Worm (Caenorhabditis elegans) whole organism, L3 larva: ENCODE measurements around the gene srab-3.

ENCODE experiments used
- R02D3.7 ChIP-seq: fragments of 150-350 bp; optimal IDR thresholded peaks from 2 replicates; lab custom pipeline; 2014; ENCODE audit warnings: missing biosample characterization, missing genetic modification characterization
- ama-1 ChIP-seq: fragments of 150-350 bp; optimal IDR thresholded peaks from 2 replicates; lab custom pipeline; 2018
- ceh-16 ChIP-seq: sonication (generic microtip); optimal IDR thresholded peaks from 2 replicates; lab custom pipeline; 2017; ENCODE audit warnings: missing biosample characterization, missing genetic modification characterization
- ceh-28 ChIP-seq: fragments of 150-350 bp; optimal IDR thresholded peaks from 2 replicates; lab custom pipeline; 2014; ENCODE audit warnings: missing biosample characterization, missing genetic modification reagents, missing genetic modification characterization
- ceh-82 ChIP-seq: fragments of 150-350 bp; optimal IDR thresholded peaks from 2 replicates; lab custom pipeline; 2014; ENCODE audit warnings: missing biosample characterization, missing genetic modification characterization
- ceh-9 ChIP-seq: sonication (generic microtip); optimal IDR thresholded peaks from 2 replicates; lab custom pipeline; 2018; ENCODE audit warnings: missing biosample characterization, missing genetic modification characterization
- daf-12 ChIP-seq: fragments of 150-350 bp; optimal IDR thresholded peaks from 2 replicates; lab custom pipeline; 2014; ENCODE audit warnings: missing biosample characterization, missing genetic modification reagents, missing genetic modification characterization
- egl-27 ChIP-seq: sonication (generic microtip); optimal IDR thresholded peaks from 4 replicates; lab custom pipeline; 2017; ENCODE audit warnings: missing biosample characterization, missing genetic modification reagents, missing genetic modification characterization
- elt-1 ChIP-seq: fragments of 150-350 bp; optimal IDR thresholded peaks from 2 replicates; lab custom pipeline; 2014; ENCODE audit warnings: missing biosample characterization, missing genetic modification characterization
- elt-2 ChIP-seq: sonication (generic microtip); optimal IDR thresholded peaks from 2 replicates; lab custom pipeline; 2016; ENCODE audit warnings: missing genetic modification reagents, mild to moderate bottlenecking, missing genetic modification characterization, missing compliant biosample characterization
- elt-3 ChIP-seq, 3 experiments: fragments of 150-350 bp in 1 of 3; sonication (generic microtip) in 2 of 3; optimal IDR thresholded peaks; 2 replicates in 2 of 3; 4 replicates in 1 of 3; lab custom pipeline; 2014 to 2017; ENCODE audit warnings: missing biosample characterization in 3 of 3, missing genetic modification characterization in 3 of 3
- eor-1 ChIP-seq, 2 experiments: fragments of 150-350 bp; optimal IDR thresholded peaks; 2 replicates each; lab custom pipeline; 2014 to 2018; ENCODE audit warnings: missing biosample characterization in 2 of 2, missing genetic modification characterization in 2 of 2
- fkh-10 ChIP-seq: sonication (generic microtip); optimal IDR thresholded peaks from 2 replicates; lab custom pipeline; 2017; ENCODE audit warnings: missing biosample characterization, missing genetic modification reagents, missing genetic modification characterization
- fkh-2 ChIP-seq: fragments of 150-350 bp; optimal IDR thresholded peaks from 2 replicates; lab custom pipeline; 2014; ENCODE audit warnings: missing biosample characterization, missing genetic modification reagents, missing genetic modification characterization
- fos-1 ChIP-seq: fragments of 150-350 bp; optimal IDR thresholded peaks from 2 replicates; lab custom pipeline; 2014; ENCODE audit warnings: missing biosample characterization, missing genetic modification characterization
- hmg-11 ChIP-seq: sonication (generic microtip); optimal IDR thresholded peaks from 2 replicates; lab custom pipeline; 2016; ENCODE audit warnings: missing genetic modification characterization, missing compliant biosample characterization
- jun-1 ChIP-seq: fragments of 150-350 bp; optimal IDR thresholded peaks from 2 replicates; lab custom pipeline; 2014; ENCODE audit warnings: missing biosample characterization, missing genetic modification reagents, missing genetic modification characterization
- lin-15B ChIP-seq: fragments of 150-350 bp; optimal IDR thresholded peaks from 2 replicates; lab custom pipeline; 2014; ENCODE audit warnings: missing biosample characterization, missing genetic modification characterization
- lin-39 ChIP-seq: fragments of 150-350 bp; optimal IDR thresholded peaks from 2 replicates; lab custom pipeline; 2018; ENCODE audit warnings: missing biosample characterization, missing genetic modification reagents, missing genetic modification characterization
- mdl-1 ChIP-seq: fragments of 150-350 bp; optimal IDR thresholded peaks from 2 replicates; lab custom pipeline; 2014; ENCODE audit warnings: missing biosample characterization, missing genetic modification characterization
- mml-1 ChIP-seq: fragments of 150-350 bp; sonication (generic microtip); optimal IDR thresholded peaks from 3 replicates; lab custom pipeline; 2014; ENCODE audit warnings: missing biosample characterization, missing genetic modification characterization
- nfya-1 ChIP-seq: sonication (generic microtip); optimal IDR thresholded peaks from 2 replicates; lab custom pipeline; 2017; ENCODE audit warnings: missing genetic modification characterization, mild to moderate bottlenecking, missing compliant biosample characterization, antibody characterized with exemption, moderate library complexity; ENCODE audit not compliant: insufficient read depth
- nhr-11 ChIP-seq: fragments of 150-350 bp; optimal IDR thresholded peaks from 2 replicates; lab custom pipeline; 2014; ENCODE audit warnings: missing biosample characterization, missing genetic modification characterization
- nhr-12 ChIP-seq: fragments of 150-350 bp; optimal IDR thresholded peaks from 2 replicates; lab custom pipeline; 2014; ENCODE audit warnings: missing biosample characterization, missing genetic modification characterization
- nhr-23 ChIP-seq: fragments of 150-350 bp; optimal IDR thresholded peaks from 2 replicates; lab custom pipeline; 2014; ENCODE audit warnings: missing biosample characterization, missing genetic modification reagents, missing genetic modification characterization
- nhr-237 ChIP-seq: fragments of 150-350 bp; optimal IDR thresholded peaks from 2 replicates; lab custom pipeline; 2014; ENCODE audit warnings: missing biosample characterization, missing genetic modification characterization
- nhr-25 ChIP-seq: sonication (generic microtip); optimal IDR thresholded peaks from 2 replicates; lab custom pipeline; 2017; ENCODE audit warnings: missing biosample characterization, missing genetic modification characterization
- nhr-28 ChIP-seq: fragments of 150-350 bp; optimal IDR thresholded peaks from 2 replicates; lab custom pipeline; 2014; ENCODE audit warnings: missing biosample characterization, missing genetic modification characterization
- nhr-43 ChIP-seq: sonication (generic microtip); optimal IDR thresholded peaks from 2 replicates; lab custom pipeline; 2016; ENCODE audit warnings: mild to moderate bottlenecking, missing genetic modification characterization, missing compliant biosample characterization; ENCODE audit not compliant: poor library complexity, severe bottlenecking
- nhr-67 ChIP-seq: fragments of 150-350 bp; optimal IDR thresholded peaks from 2 replicates; lab custom pipeline; 2014; ENCODE audit warnings: missing biosample characterization, missing genetic modification characterization
- nhr-76 ChIP-seq: fragments of 150-350 bp; sonication (generic microtip); optimal IDR thresholded peaks from 5 replicates; lab custom pipeline; 2014; ENCODE audit warnings: missing biosample characterization, missing genetic modification characterization
- nhr-77 ChIP-seq: fragments of 150-350 bp; optimal IDR thresholded peaks from 2 replicates; lab custom pipeline; 2014; ENCODE audit warnings: missing biosample characterization, missing genetic modification characterization
- pha-4 ChIP-seq: fragments of 150-350 bp; optimal IDR thresholded peaks from 2 replicates; lab custom pipeline; 2014; ENCODE audit warnings: missing biosample characterization, missing genetic modification reagents, missing genetic modification characterization
- pqm-1 ChIP-seq: fragments of 150-350 bp; optimal IDR thresholded peaks from 2 replicates; lab custom pipeline; 2017; ENCODE audit warnings: missing biosample characterization, missing genetic modification characterization, inconsistent platforms
- sea-2 ChIP-seq: fragments of 150-350 bp; sonication (generic microtip); optimal IDR thresholded peaks from 4 replicates; lab custom pipeline; 2014; ENCODE audit warnings: missing biosample characterization, missing genetic modification reagents, missing genetic modification characterization
- snpc-4 ChIP-seq: fragments of 150-350 bp; optimal IDR thresholded peaks from 2 replicates; lab custom pipeline; 2014; ENCODE audit warnings: missing biosample characterization, missing genetic modification characterization
- tbx-2 ChIP-seq: sonication (generic microtip); optimal IDR thresholded peaks from 2 replicates; lab custom pipeline; 2016; ENCODE audit warnings: mild to moderate bottlenecking, missing genetic modification characterization, missing compliant biosample characterization
- unc-39 ChIP-seq: sonication (generic microtip); optimal IDR thresholded peaks from 4 replicates; lab custom pipeline; 2017; ENCODE audit warnings: missing biosample characterization, missing genetic modification characterization
- unc-62 ChIP-seq: fragments of 150-350 bp; sonication (generic microtip); optimal IDR thresholded peaks from 4 replicates; lab custom pipeline; 2014; ENCODE audit warnings: missing biosample characterization, missing genetic modification reagents, missing genetic modification characterization
- zag-1 ChIP-seq: fragments of 150-350 bp; optimal IDR thresholded peaks from 2 replicates; lab custom pipeline; 2014; ENCODE audit warnings: missing biosample characterization, missing genetic modification characterization
- ztf-11 ChIP-seq: fragments of 150-350 bp; optimal IDR thresholded peaks from 2 replicates; lab custom pipeline; 2014; ENCODE audit warnings: missing biosample characterization, missing genetic modification characterization
- ztf-4 ChIP-seq: fragments of 150-350 bp; optimal IDR thresholded peaks from 2 replicates; lab custom pipeline; 2014; ENCODE audit warnings: missing biosample characterization, missing genetic modification characterization

The srab-3 gene

DNA sequence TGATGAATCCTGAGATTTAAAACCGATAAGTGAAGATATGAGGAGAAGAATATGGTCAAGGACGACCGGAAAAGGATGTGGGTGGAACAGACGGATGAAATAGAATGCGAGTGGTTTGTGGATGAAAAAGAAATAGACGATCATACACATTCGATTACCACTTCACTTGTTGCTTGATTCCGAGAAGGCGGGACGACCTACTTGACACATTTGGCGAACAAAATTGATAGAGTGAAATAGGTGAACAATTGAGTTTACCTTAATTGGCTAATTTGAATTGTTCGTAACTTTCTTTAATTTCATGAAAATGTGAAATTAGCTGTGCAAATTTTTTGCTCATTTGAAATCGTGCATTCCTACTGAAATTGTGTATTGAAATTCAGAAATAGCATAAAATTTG is 35.6 kb downstream of the srab-3 start, which contains the start of gene Y58A7A.2:
Y58A7A.2 (minus strand) TSS at position 101 of the 400 bp plus-strand sequence.
- TF ChIP-seq nhr-28: no peak
- no peak for TF ChIP-seq ztf-4 (tag; lab: Kevin White, UChicago)
- TF ChIP-seq elt-1 (tag; lab: Kevin White, UChicago): no peak
- TF ChIP-seq nhr-43 (tag; lab: Kevin White, UChicago): no peak
- no peak for TF ChIP-seq ceh-9
- TF ChIP-seq lin-39 (tag; lab: Kevin White, UChicago): no peak
- TF ChIP-seq nhr-237 (tag; lab: Kevin White, UChicago): no peak
- no peak for TF ChIP-seq elt-3 (tag; optimal IDR thresholded peaks at IDR 0.05; lab: Kevin White, UChicago)
- TF ChIP-seq egl-27 (tag; lab: Kevin White, UChicago): no peak
- TF ChIP-seq pha-4 (tag; lab: Kevin White, UChicago): no peak
- TF ChIP-seq hmg-11 (tag; lab: Kevin White, UChicago): no peak
- no peak for TF ChIP-seq elt-2 (tag; lab: Kevin White, UChicago)

DNA sequence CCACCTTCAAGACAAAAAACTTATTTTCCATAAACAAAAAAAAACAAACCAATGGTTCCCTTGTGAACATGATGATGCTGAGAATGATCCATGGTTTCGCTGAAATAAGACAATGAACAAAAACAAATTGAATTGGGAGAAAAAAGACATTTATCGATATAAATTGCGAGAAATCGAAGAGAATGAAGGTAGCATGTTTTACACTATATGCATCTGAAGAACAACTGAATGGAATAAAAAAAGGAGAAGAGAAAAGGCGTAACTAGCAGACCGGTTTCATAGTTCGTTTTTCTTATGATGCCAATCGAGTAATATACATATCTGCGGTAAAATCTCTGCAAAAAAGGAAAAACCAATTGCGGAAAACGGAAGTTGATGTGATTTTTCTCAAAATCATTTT is 38.3 kb downstream of the srab-3 start, which contains the start of gene Y58A7A.1:
Y58A7A.1 (minus strand) TSS at position 101 of the 400 bp plus-strand sequence.
- peak; percentile 5 for TF ChIP-seq nhr-25 (tag; lab: Kevin White, UChicago)
- no peak for TF ChIP-seq hmg-11 (tag; lab: Kevin White, UChicago)
- TF ChIP-seq egl-27 (tag; lab: Kevin White, UChicago): no peak
- no peak for TF ChIP-seq ztf-4 (tag; lab: Kevin White, UChicago)

ce11 chrV:5067390-5067789 is 40.3 kb downstream of the srab-3 start:
- no peak for TF ChIP-seq unc-39
- no peak for TF ChIP-seq sea-2 (GFP tag; lab: Kevin White, UChicago)
- no peak for TF ChIP-seq nhr-11 (tag; lab: Kevin White, UChicago)
- TF ChIP-seq jun-1: peak; percentile 76
- no peak for TF ChIP-seq nhr-77
- peak; percentile 95 for TF ChIP-seq elt-2 (tag; lab: Kevin White, UChicago)
- peak; percentile 61 for TF ChIP-seq pqm-1 (tag; lab: Kevin White, UChicago)
- no peak for TF ChIP-seq ztf-11 (tag; lab: Kevin White, UChicago)
- TF ChIP-seq fos-1: no peak
- no peak for TF ChIP-seq nhr-237 (tag; lab: Kevin White, UChicago)
- no peak for TF ChIP-seq nhr-43 (tag; lab: Kevin White, UChicago)
- no peak for TF ChIP-seq nfya-1 (tag; lab: Kevin White, UChicago)
- no peak for TF ChIP-seq ceh-82 (tag; lab: Kevin White, UChicago)
- TF ChIP-seq elt-1 (tag; lab: Kevin White, UChicago): no peak
- peak; percentile 37 for TF ChIP-seq pha-4 (tag; lab: Kevin White, UChicago)
- TF ChIP-seq ztf-4 (tag; lab: Kevin White, UChicago): no peak

- TF ChIP-seq ceh-28 (tag; lab: Kevin White, UChicago): peak; percentile 37
- TF ChIP-seq egl-27 (tag; lab: Kevin White, UChicago): peak; percentile 83
- TF ChIP-seq daf-12 (tag; lab: Kevin White, UChicago): no peak
- TF ChIP-seq jun-1: peak; percentile 38
- peak; percentile 48 for TF ChIP-seq nhr-23 (tag; lab: Kevin White, UChicago)
- no peak for TF ChIP-seq fkh-2
- no peak for TF ChIP-seq nhr-12 (tag; lab: Kevin White, UChicago)
- no peak for TF ChIP-seq ceh-16 (tag; lab: Kevin White, UChicago)
- no peak for TF ChIP-seq nhr-237 (tag; lab: Kevin White, UChicago)
- TF ChIP-seq unc-62 (GFP tag; lab: Kevin White, UChicago): no peak
- peak; percentile 25 for TF ChIP-seq snpc-4 (tag; lab: Kevin White, UChicago)
- TF ChIP-seq pqm-1 (tag; lab: Kevin White, UChicago): peak; percentile 16
- peak; percentile 66 for TF ChIP-seq nhr-11 (tag; lab: Kevin White, UChicago)
- no peak for TF ChIP-seq nhr-76
- no peak for TF ChIP-seq ceh-9
- TF ChIP-seq nhr-77: no peak
- no peak for TF ChIP-seq ztf-4 (tag; lab: Kevin White, UChicago)
- peak; percentile 54 for TF ChIP-seq elt-2 (tag; lab: Kevin White, UChicago)
- TF ChIP-seq sea-2 (GFP tag; lab: Kevin White, UChicago): no peak
- TF ChIP-seq nhr-28: no peak
- TF ChIP-seq zag-1 (tag; lab: Kevin White, UChicago): no peak
- TF ChIP-seq eor-1 (tag; optimal IDR thresholded peaks at IDR 0.05; lab: Kevin White, UChicago): no peak
- no peak for TF ChIP-seq ztf-11 (tag; lab: Kevin White, UChicago)
- peak; percentile 89 for TF ChIP-seq fkh-10 (GFP tag; lab: Kevin White, UChicago)
- peak; percentile 44 for TF ChIP-seq lin-15B
- TF ChIP-seq hmg-11 (tag; lab: Kevin White, UChicago): peak; percentile 89
- peak; percentile 30 for TF ChIP-seq mdl-1 (tag; lab: Kevin White, UChicago)
- TF ChIP-seq lin-39 (tag; lab: Kevin White, UChicago): peak; percentile 68
- TF ChIP-seq R02D3.7 (tag; lab: Kevin White, UChicago): no peak
- no peak for TF ChIP-seq tbx-2 (tag; lab: Kevin White, UChicago)
- TF ChIP-seq nhr-43 (tag; lab: Kevin White, UChicago): peak; percentile 36
- no peak for TF ChIP-seq elt-3 (tag; optimal IDR thresholded peaks at IDR 0.05; lab: Kevin White, UChicago)
- TF ChIP-seq nhr-67: no peak
- no peak for TF ChIP-seq fos-1
- TF ChIP-seq nfya-1 (tag; lab: Kevin White, UChicago): peak; percentile 76
- peak; percentile 26 for TF ChIP-seq ama-1 (lab: Kevin White, UChicago)
- no peak for TF ChIP-seq mml-1 (tag; lab: Kevin White, UChicago)
Observed at ce11 chrV:5064761-5065421, 42.8 kb downstream of the srab-3 start, which contains the start of gene mlk-1. TSS of gene mlk-1 (minus strand) at chrV:5064811.
